Fruit fly (Drosophila melanogaster): ENCODE results near the gene Aven.
A peak's percentile ranks its signal among the peaks of the same experiment; 100 is the strongest.

Gene Aven

DNA sequence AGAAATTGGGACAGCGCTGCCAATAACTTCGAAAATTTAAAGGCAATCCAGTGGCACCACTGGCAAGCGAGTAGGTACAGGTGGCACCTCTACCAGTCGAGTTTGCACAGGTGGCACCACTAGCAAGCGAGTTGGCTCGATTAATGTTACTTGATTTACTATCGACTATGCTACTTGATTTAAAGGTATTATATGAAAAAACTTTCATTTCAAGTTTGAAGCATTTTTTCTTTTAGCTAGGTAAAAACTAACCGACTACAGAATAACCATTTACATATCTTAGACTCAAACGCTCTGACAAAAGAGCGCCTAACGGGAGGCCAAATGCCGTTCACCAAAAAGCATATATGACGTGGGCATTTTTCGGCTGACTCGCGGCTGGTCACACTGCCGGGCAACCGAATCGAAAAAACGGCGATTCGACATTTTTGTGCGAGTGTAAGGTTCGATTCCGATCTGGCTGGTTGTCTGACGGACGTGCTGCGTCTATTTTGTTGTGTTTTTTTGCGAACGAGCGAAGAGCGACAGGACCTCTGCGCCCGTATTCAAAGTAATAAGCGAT lies 29.6 kb upstream of the Aven start, which contains the start of gene Tis11 (continued):
- TF ChIP-seq CG6272 (GFP tag; IDR thresholded peaks at IDR 0.05) (no peak), CG33557 (GFP tag; optimal IDR thresholded peaks at IDR 0.05) (no peak), CG11247 (GFP tag; IDR thresholded peaks at IDR 0.05) (0 out of 2 replicates have a peak, but pooled peaks have one; percentile 11), Sry-β (GFP tag; optimal IDR thresholded peaks at IDR 0.05) (no peak), jing (GFP tag; optimal IDR thresholded peaks at IDR 0.05) (no peak), Hey (tag; optimal IDR thresholded peaks at IDR 0.05) (no peak), tna (GFP tag; IDR thresholded peaks at IDR 0.05; ENCODE audit: partially characterized antibody) (no peak), Hmx (GFP tag; optimal IDR thresholded peaks at IDR 0.05) (no peak), nom (GFP tag; optimal IDR thresholded peaks at IDR 0.05) (peak; percentile 57), CG17912 (GFP tag; optimal IDR thresholded peaks at IDR 0.05) (no peak), seq (GFP tag; IDR thresholded peaks at IDR 0.05) (no peak), Atf-2 (GFP tag; optimal IDR thresholded peaks at IDR 0.05) (no peak), CG6654 (GFP tag; optimal IDR thresholded peaks at IDR 0.05) (no peak), crol (GFP tag; IDR thresholded peaks at IDR 0.05) (no peak)

dm6 chrX:12658400-12658998 lies 29.1 kb upstream of the Aven start:
- TF ChIP-seq sqz (GFP tag; optimal IDR thresholded peaks at IDR 0.05): no peak
- TF ChIP-seq ATbp (GFP tag; optimal IDR thresholded peaks at IDR 0.05): peak; percentile 10
- TF ChIP-seq eve (GFP tag; optimal IDR thresholded peaks at IDR 0.05): peak in 1 of 2 experiments; percentile 42
- 0 out of 2 replicates have a peak, but pooled peaks have one; percentile 8 for TF ChIP-seq sisA (GFP tag; IDR thresholded peaks at IDR 0.05)
- peak; percentile 32 for TF ChIP-seq nom (GFP tag; optimal IDR thresholded peaks at IDR 0.05)
- no peak for TF ChIP-seq CG8359 (GFP tag; optimal IDR thresholded peaks at IDR 0.05; ENCODE audit: borderline replicate concordance)
- TF ChIP-seq Fer3 (tag; optimal IDR thresholded peaks at IDR 0.05): peak; percentile 14
- peak; percentile 87 to 98 for TF ChIP-seq insv (GFP tag; optimal IDR thresholded peaks at IDR 0.05)

DNA sequence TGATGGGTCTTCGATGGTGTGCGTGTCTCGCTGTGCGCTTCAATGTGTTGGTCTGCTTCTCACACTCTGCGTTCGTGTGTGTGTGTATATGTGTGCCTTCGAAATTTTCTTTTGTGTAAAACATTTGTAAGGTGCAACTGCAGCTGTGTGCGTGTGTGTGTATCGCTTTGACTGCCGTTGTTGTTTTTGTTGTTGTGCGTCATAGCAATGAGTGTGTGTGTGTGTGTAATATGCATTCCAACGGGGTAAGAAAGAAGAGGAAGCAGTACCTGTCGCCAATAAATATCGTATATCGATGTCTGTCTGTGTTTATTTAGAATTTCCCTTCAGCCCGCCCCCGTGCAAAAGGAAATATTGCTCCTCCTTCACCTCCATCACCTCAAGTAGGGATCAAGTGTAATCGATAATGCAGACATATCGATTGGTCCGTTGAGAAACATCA lies 24.9 kb upstream of the Aven start:
- TF ChIP-seq her (GFP tag; optimal IDR thresholded peaks at IDR 0.05) (peak; percentile 14), CG33557 (GFP tag; optimal IDR thresholded peaks at IDR 0.05) (peak; percentile 47), D (optimal IDR thresholded peaks at IDR 0.05) (peak; percentile 54), D (GFP tag; optimal IDR thresholded peaks at IDR 0.05) (no peak), CG4360 (GFP tag; IDR thresholded peaks at IDR 0.05) (peak; percentile 92), CG12104 (GFP tag; optimal IDR thresholded peaks at IDR 0.05) (no peak), CG7963 (GFP tag; IDR thresholded peaks at IDR 0.05; ENCODE audit: partially characterized antibody) (peak; percentile 42; the same call in 1 of the 3 replicates), CG34422 (GFP tag; IDR thresholded peaks at IDR 0.05) (peak; percentile 51; the same call in 1 of the 3 replicates), CG1603 (tag; optimal IDR thresholded peaks at IDR 0.05) (peak; percentile 36), Nf-YA (GFP tag; IDR thresholded peaks at IDR 0.05) (no peak), B-H1 (GFP tag; IDR thresholded peaks at IDR 0.05) (no peak), mirr (GFP tag; optimal IDR thresholded peaks at IDR 0.05) (peak; percentile 31), rib (GFP tag; IDR thresholded peaks at IDR 0.05) (peak; percentile 43; the same call in 1 of the 2 replicates), lov (optimal IDR thresholded peaks at IDR 0.05) (no peak), lov (GFP tag; IDR thresholded peaks at IDR 0.05) (0 out of 3 replicates have a peak, but pooled peaks have one; percentile 34), Dref (GFP tag; IDR thresholded peaks at IDR 0.05) (peak; percentile 53), CG7372 (GFP tag; IDR thresholded peaks at IDR 0.05) (no peak), CG10565 (GFP tag; optimal IDR thresholded peaks at IDR 0.05) (no peak), lab (GFP tag; optimal IDR thresholded peaks at IDR 0.05) (peak; percentile 16), CG4617 (GFP tag; optimal IDR thresholded peaks at IDR 0.05; ENCODE audit: borderline replicate concordance) (peak; percentile 22), Bteb2 (GFP tag; optimal IDR thresholded peaks at IDR 0.05) (no peak), chinmo (GFP tag; IDR thresholded peaks at IDR 0.05; ENCODE audit: partially characterized antibody) (peak; percentile 93), CG8924 (tag; optimal IDR thresholded peaks at IDR 0.05) (peak; percentile 59), nmo (GFP tag; optimal IDR thresholded peaks at IDR 0.05) (peak; percentile 26), cg (GFP tag; optimal IDR thresholded peaks at IDR 0.05) (peak; percentile 100), oc (tag; optimal IDR thresholded peaks at IDR 0.05) (peak; percentile 6), ken (GFP tag; IDR thresholded peaks at IDR 0.05) (no peak)
